Fruit fly (Drosophila melanogaster) whole organism, prepupa: Measurements from ENCODE around the gene CG12253.

Experiments
- Blimp-1 ChIP-seq: fragments of 200-800 bp; sonication (Bioruptor generic); optimal IDR thresholded peaks from 3 replicates; lab custom pipeline; 2017; ENCODE audit warnings: missing biosample characterization, missing genetic modification characterization, mild to moderate bottlenecking, moderate library complexity, missing genetic modification reagents
- CG11762 ChIP-seq: fragments of 200-800 bp; sonication (Bioruptor generic); optimal IDR thresholded peaks from 3 replicates; lab custom pipeline; 2016; ENCODE audit warnings: missing biosample characterization, missing genetic modification characterization; ENCODE audit not compliant: insufficient read depth
- CG16779 ChIP-seq: fragments of 200-800 bp; sonication (Bioruptor generic); optimal IDR thresholded peaks from 3 replicates; lab custom pipeline; 2017; ENCODE audit warnings: missing biosample characterization, mild to moderate bottlenecking, missing genetic modification characterization
- CG34406 ChIP-seq: fragments of 200-800 bp; sonication (Bioruptor generic); optimal IDR thresholded peaks from 3 replicates; lab custom pipeline; 2016; ENCODE audit warnings: missing biosample characterization, missing genetic modification characterization
- CG4318 ChIP-seq: fragments of 200-800 bp; sonication (Bioruptor generic); optimal IDR thresholded peaks from 3 replicates; lab custom pipeline; 2017; ENCODE audit warnings: missing biosample characterization, mild to moderate bottlenecking, missing genetic modification characterization
- CG6163 ChIP-seq: fragments of 200-800 bp; sonication (Bioruptor generic); IDR thresholded peaks from 3 replicates; pipeline ENCODE4 v1.3.6; 2022; ENCODE audit warnings: missing biosample characterization, missing genetic modification characterization
- CG7368 ChIP-seq: fragments of 200-800 bp; sonication (Bioruptor generic); optimal IDR thresholded peaks from 3 replicates; lab custom pipeline; 2016; ENCODE audit warnings: missing biosample characterization, missing genetic modification characterization
- Ets21C ChIP-seq: fragments of 200-800 bp; sonication (Bioruptor generic); optimal IDR thresholded peaks from 3 replicates; lab custom pipeline; 2016; ENCODE audit warnings: missing biosample characterization, missing genetic modification characterization
- Hr4 ChIP-seq: fragments of 200-800 bp; sonication (Bioruptor generic); optimal IDR thresholded peaks from 3 replicates; lab custom pipeline; 2016; ENCODE audit warnings: missing biosample characterization, missing genetic modification characterization
- Lpt ChIP-seq: fragments of 200-800 bp; sonication (Bioruptor generic); optimal IDR thresholded peaks from 3 replicates; lab custom pipeline; 2016; ENCODE audit warnings: missing biosample characterization, missing genetic modification characterization
- Smox ChIP-seq: fragments of 200-800 bp; sonication (Bioruptor generic); optimal IDR thresholded peaks from 3 replicates; lab custom pipeline; 2016; ENCODE audit warnings: missing biosample characterization, missing genetic modification characterization
- lz ChIP-seq: fragments of 200-800 bp; sonication (Bioruptor generic); optimal IDR thresholded peaks from 3 replicates; lab custom pipeline; 2016; ENCODE audit warnings: missing biosample characterization, missing genetic modification characterization
- net ChIP-seq: fragments of 200-800 bp; sonication (Bioruptor generic); optimal IDR thresholded peaks from 3 replicates; lab custom pipeline; 2016; ENCODE audit warnings: missing biosample characterization, missing genetic modification characterization
- ss ChIP-seq, 2 experiments: fragments of 200-800 bp; sonication (Bioruptor generic); optimal IDR thresholded peaks; 2 replicates in 1 of 2; 3 replicates in 1 of 2; lab custom pipeline; 2017 to 2018; ENCODE audit warnings: mild to moderate bottlenecking in 2 of 2, missing biosample characterization in 2 of 2, missing genetic modification characterization in 2 of 2, moderate library complexity in 1 of 2

DNA sequence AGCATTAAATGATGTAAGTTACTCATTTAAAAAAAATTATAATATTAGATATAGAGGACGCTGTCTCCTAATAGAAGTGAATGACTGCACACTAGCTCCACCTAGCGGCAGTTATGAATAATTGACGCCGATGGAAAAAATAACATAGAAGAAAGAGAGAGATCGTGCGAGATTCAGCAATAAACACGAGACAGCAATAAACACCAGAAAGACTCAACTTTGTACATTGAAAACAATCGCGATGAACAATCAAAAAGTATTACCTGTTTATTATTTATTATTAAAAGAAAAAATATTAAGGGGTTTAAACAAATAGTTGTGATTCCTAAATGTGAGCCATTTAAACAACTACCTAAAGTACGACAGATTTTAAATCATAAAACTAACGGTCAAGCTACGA lies 1.5 kb upstream of the CG12253 start:
- TF ChIP-seq Blimp-1 (GFP tag; lab: Kevin White, UChicago) = no peak
- peak; percentile 64 for TF ChIP-seq Hr4 (GFP tag; lab: Kevin White, UChicago)
- no peak for TF ChIP-seq CG34406
- no peak for TF ChIP-seq Ets21C (GFP tag; lab: Kevin White, UChicago)
- TF ChIP-seq Smox (GFP tag; lab: Kevin White, UChicago) = no peak
- TF ChIP-seq net (GFP tag; lab: Kevin White, UChicago) = no peak
- peak; percentile 29 for TF ChIP-seq CG11762 (GFP tag; lab: Kevin White, UChicago)
- no peak for TF ChIP-seq Lpt
- TF ChIP-seq ss (GFP tag; optimal IDR thresholded peaks at IDR 0.05; lab: Kevin White, UChicago) = no peak
- no peak for TF ChIP-seq CG6163 (GFP tag; lab: Robert Waterston, UW)
- no peak for TF ChIP-seq lz (GFP tag; lab: Kevin White, UChicago)
- TF ChIP-seq CG7368 = no peak
- no peak for TF ChIP-seq CG4318 (GFP tag; lab: Kevin White, UChicago)
- TF ChIP-seq CG16779 = no peak
